Fruit fly (Drosophila melanogaster) whole organism, embryonic: ENCODE measurements around the gene CG7916.
A peak's percentile ranks its signal among the peaks of the same experiment; 100 is the strongest.

Source experiments
- Awh ChIP-seq: fragments of 200-800 bp; sonication (Bioruptor generic); IDR thresholded peaks from 2 replicates; pipeline ENCODE4, ENCODE4 v1.3.6; 2022; ENCODE audit warnings: missing biosample characterization, missing genetic modification characterization
- CG12744 ChIP-seq: fragments of 200-800 bp; sonication (Bioruptor generic); optimal IDR thresholded peaks from 2 replicates; lab custom pipeline; 2016; ENCODE audit warnings: missing biosample characterization, missing genetic modification characterization
- CG14710 ChIP-seq: fragments of 200-800 bp; sonication (Bioruptor generic); optimal IDR thresholded peaks from 3 replicates; lab custom pipeline; 2019; ENCODE audit warnings: missing biosample characterization, mild to moderate bottlenecking, missing genetic modification characterization, moderate library complexity
- CG14860 ChIP-seq: fragments of 200-800 bp; sonication (Bioruptor generic); IDR thresholded peaks from 3 replicates; pipeline ENCODE4 v1.3.6; 2022; ENCODE audit warnings: missing biosample characterization, missing genetic modification characterization; ENCODE audit not compliant: partially characterized antibody
- CG16813 ChIP-seq: fragments of 200-800 bp; sonication (Bioruptor generic); IDR thresholded peaks from 3 replicates; pipeline ENCODE4 v1.3.6; 2022; ENCODE audit warnings: missing biosample characterization, missing genetic modification characterization; ENCODE audit not compliant: partially characterized antibody
- CG32767 ChIP-seq: fragments of 200-800 bp; sonication (Bioruptor generic); IDR thresholded peaks from 2 replicates; pipeline ENCODE4 v1.3.6; 2022; ENCODE audit warnings: missing biosample characterization, missing genetic modification characterization
- CG34422 ChIP-seq: fragments of 200-800 bp; sonication (Bioruptor generic); IDR thresholded peaks from 3 replicates; pipeline ENCODE4 v1.3.6; 2022; ENCODE audit warnings: missing biosample characterization, missing genetic modification characterization
- CG4617 ChIP-seq: fragments of 200-800 bp; sonication (Bioruptor generic); optimal IDR thresholded peaks from 3 replicates; lab custom pipeline; 2016; ENCODE audit warnings: missing biosample characterization, missing genetic modification characterization, borderline replicate concordance
- CG4854 ChIP-seq: fragments of 200-800 bp; sonication (Bioruptor generic); optimal IDR thresholded peaks from 2 replicates; lab custom pipeline; 2016; ENCODE audit warnings: missing biosample characterization, missing genetic modification characterization, inconsistent platforms
- CG5245 ChIP-seq: fragments of 200-800 bp; sonication (Bioruptor generic); optimal IDR thresholded peaks from 3 replicates; lab custom pipeline; 2016; ENCODE audit warnings: missing biosample characterization, missing genetic modification characterization
- CG6791 ChIP-seq: fragments of 200-800 bp; sonication (Bioruptor generic); IDR thresholded peaks from 3 replicates; pipeline ENCODE4 v1.3.6; 2022; ENCODE audit warnings: missing biosample characterization, missing genetic modification characterization; ENCODE audit not compliant: partially characterized antibody
- CG7963 ChIP-seq: fragments of 200-800 bp; sonication (Bioruptor generic); IDR thresholded peaks from 3 replicates; pipeline ENCODE4 v1.3.6; 2022; ENCODE audit warnings: missing biosample characterization, missing genetic modification characterization; ENCODE audit not compliant: partially characterized antibody
- CG8359 ChIP-seq: fragments of 200-800 bp; sonication (Bioruptor generic); optimal IDR thresholded peaks from 2 replicates; lab custom pipeline; 2017; ENCODE audit warnings: missing biosample characterization, mild to moderate bottlenecking, missing genetic modification characterization, borderline replicate concordance
- CG9215 ChIP-seq: fragments of 200-800 bp; sonication (Bioruptor generic); IDR thresholded peaks from 2 replicates; pipeline ENCODE4 v1.3.6; 2022; ENCODE audit warnings: missing biosample characterization, missing genetic modification characterization
- CG9727 ChIP-seq: fragments of 200-800 bp; sonication (Bioruptor generic); optimal IDR thresholded peaks from 3 replicates; lab custom pipeline; 2017; ENCODE audit warnings: missing biosample characterization, mild to moderate bottlenecking, missing genetic modification characterization
- Ets65A ChIP-seq: fragments of 200-800 bp; sonication (Bioruptor generic); peaks from one replicate; lab custom pipeline; 2016; ENCODE audit warnings: missing biosample characterization, missing genetic modification characterization
- HLH4C ChIP-seq: fragments of 200-800 bp; sonication (Bioruptor generic); IDR thresholded peaks from 3 replicates; pipeline ENCODE4 v1.3.6; 2022; ENCODE audit warnings: missing biosample characterization, missing genetic modification characterization; ENCODE audit not compliant: partially characterized antibody
- Jarid2 ChIP-seq: fragments of 200-800 bp; sonication (Bioruptor generic); optimal IDR thresholded peaks from 3 replicates; lab custom pipeline; 2017; ENCODE audit warnings: mild to moderate bottlenecking, missing biosample characterization, missing genetic modification reagents, missing genetic modification characterization
- Lhr ChIP-seq: fragments of 200-800 bp; sonication (Bioruptor generic); optimal IDR thresholded peaks from 3 replicates; lab custom pipeline; 2017; ENCODE audit warnings: mild to moderate bottlenecking, missing biosample characterization, missing genetic modification reagents, missing genetic modification characterization
- MBD-R2 ChIP-seq: fragments of 200-800 bp; sonication (Bioruptor generic); IDR thresholded peaks from 2 replicates; pipeline ENCODE4 v1.3.6; 2022; ENCODE audit warnings: missing biosample characterization, missing genetic modification characterization
- MESR4 ChIP-seq: fragments of 200-800 bp; sonication (Bioruptor generic); optimal IDR thresholded peaks from 2 replicates; lab custom pipeline; 2018; ENCODE audit warnings: missing biosample characterization, mild to moderate bottlenecking, missing genetic modification characterization, moderate library complexity
- Scr ChIP-seq: fragments of 200-800 bp; sonication (Bioruptor generic); IDR thresholded peaks from 2 replicates; pipeline ENCODE4 v1.3.6; 2022; ENCODE audit warnings: missing biosample characterization, missing genetic modification characterization; ENCODE audit not compliant: partially characterized antibody
- Side ChIP-seq: fragments of 200-800 bp; sonication (Bioruptor generic); optimal IDR thresholded peaks from 2 replicates; lab custom pipeline; 2016; ENCODE audit warnings: missing biosample characterization, missing genetic modification characterization
- Sin3A ChIP-seq: fragments of >200 bp; optimal IDR thresholded peaks from 2 replicates; lab custom pipeline; 2018
- Sry-δ ChIP-seq: fragments of 200-800 bp; sonication (Bioruptor generic); optimal IDR thresholded peaks from 2 replicates; lab custom pipeline; 2016; ENCODE audit warnings: missing biosample characterization, missing genetic modification characterization
- YL-1 ChIP-seq: fragments of 200-800 bp; sonication (Bioruptor generic); optimal IDR thresholded peaks from 3 replicates; lab custom pipeline; 2017; ENCODE audit warnings: missing biosample characterization, mild to moderate bottlenecking, missing genetic modification characterization
- ac ChIP-seq: fragments of 200-800 bp; sonication (Bioruptor generic); optimal IDR thresholded peaks from 3 replicates; lab custom pipeline; 2017; ENCODE audit warnings: missing biosample characterization, mild to moderate bottlenecking, missing genetic modification characterization
- bbx ChIP-seq: fragments of 200-800 bp; sonication (Bioruptor generic); IDR thresholded peaks from 2 replicates; pipeline ENCODE4 v1.3.6; 2022; ENCODE audit warnings: missing biosample characterization, missing genetic modification characterization; ENCODE audit not compliant: partially characterized antibody
- cad ChIP-seq: fragments of >200 bp; optimal IDR thresholded peaks from 2 replicates; lab custom pipeline; 2017; ENCODE audit warnings: missing biosample characterization, missing genetic modification characterization
- chn ChIP-seq: fragments of 200-800 bp; sonication (Bioruptor generic); optimal IDR thresholded peaks from 2 replicates; lab custom pipeline; 2016; ENCODE audit warnings: missing biosample characterization, missing genetic modification characterization
- dmrt99B ChIP-seq: fragments of 200-800 bp; sonication (Bioruptor generic); optimal IDR thresholded peaks from 2 replicates; lab custom pipeline; 2018; ENCODE audit warnings: missing biosample characterization, mild to moderate bottlenecking, missing genetic modification characterization, moderate library complexity
- dpn ChIP-seq, 2 experiments: fragments of 200-800 bp; sonication (Bioruptor generic); optimal IDR thresholded peaks; 3 replicates each; lab custom pipeline; 2016; ENCODE audit warnings: missing biosample characterization in 2 of 2, missing genetic modification characterization in 2 of 2
- gcm ChIP-seq: fragments of 200-800 bp; sonication (Bioruptor generic); optimal IDR thresholded peaks from 2 replicates; lab custom pipeline; 2019; ENCODE audit warnings: missing biosample characterization, mild to moderate bottlenecking, missing genetic modification characterization, moderate library complexity
- gfzf ChIP-seq: fragments of 200-800 bp; sonication (Bioruptor generic); optimal IDR thresholded peaks from 2 replicates; lab custom pipeline; 2016; ENCODE audit warnings: missing biosample characterization, mild to moderate bottlenecking, missing genetic modification characterization, moderate library complexity
- gro ChIP-seq: fragments of 200-800 bp; sonication (Bioruptor generic); optimal IDR thresholded peaks from 2 replicates; lab custom pipeline; 2016; ENCODE audit warnings: missing biosample characterization, missing genetic modification characterization
- gt ChIP-seq: fragments of 200-800 bp; sonication (Bioruptor generic); IDR thresholded peaks from 2 replicates; pipeline ENCODE4 v1.3.6; 2022; ENCODE audit warnings: missing biosample characterization, missing genetic modification characterization
- ham ChIP-seq: fragments of 200-800 bp; sonication (Bioruptor generic); IDR thresholded peaks from 2 replicates; pipeline ENCODE4 v1.3.6; 2022; ENCODE audit warnings: missing biosample characterization, missing genetic modification characterization
- jing ChIP-seq: fragments of 200-800 bp; sonication (Bioruptor generic); optimal IDR thresholded peaks from 2 replicates; lab custom pipeline; 2018; ENCODE audit warnings: missing biosample characterization, mild to moderate bottlenecking, missing genetic modification characterization
- lbe ChIP-seq: fragments of 200-800 bp; sonication (Bioruptor generic); optimal IDR thresholded peaks from 2 replicates; lab custom pipeline; 2016; ENCODE audit warnings: missing biosample characterization, mild to moderate bottlenecking, missing genetic modification characterization
- nerfin-2 ChIP-seq: fragments of 200-800 bp; sonication (Bioruptor generic); IDR thresholded peaks from 2 replicates; pipeline ENCODE4 v1.3.6; 2022; ENCODE audit warnings: missing biosample characterization, missing genetic modification characterization; ENCODE audit not compliant: partially characterized antibody
- onecut ChIP-seq: fragments of 200-800 bp; sonication (Bioruptor generic); IDR thresholded peaks from 2 replicates; pipeline ENCODE4 v1.3.6; 2022; ENCODE audit warnings: missing biosample characterization, missing genetic modification characterization
- psq ChIP-seq: fragments of 200-800 bp; sonication (Bioruptor generic); optimal IDR thresholded peaks from 2 replicates; lab custom pipeline; 2017; ENCODE audit warnings: missing biosample characterization, missing genetic modification characterization
- sim ChIP-seq: fragments of 200-800 bp; sonication (Bioruptor generic); IDR thresholded peaks from 2 replicates; pipeline ENCODE4 v1.3.6; 2022; ENCODE audit warnings: missing biosample characterization, missing genetic modification characterization
- unc-4 ChIP-seq: fragments of 200-800 bp; sonication (Bioruptor generic); IDR thresholded peaks from 2 replicates; pipeline ENCODE4 v1.3.6; 2022; ENCODE audit warnings: missing biosample characterization, missing genetic modification characterization; ENCODE audit not compliant: partially characterized antibody
- zen2 ChIP-seq: fragments of 200-800 bp; sonication (Bioruptor generic); IDR thresholded peaks from 3 replicates; pipeline ENCODE4 v1.3.6; 2022; ENCODE audit warnings: missing biosample characterization, missing genetic modification characterization; ENCODE audit not compliant: partially characterized antibody

The CG7916 gene

DNA sequence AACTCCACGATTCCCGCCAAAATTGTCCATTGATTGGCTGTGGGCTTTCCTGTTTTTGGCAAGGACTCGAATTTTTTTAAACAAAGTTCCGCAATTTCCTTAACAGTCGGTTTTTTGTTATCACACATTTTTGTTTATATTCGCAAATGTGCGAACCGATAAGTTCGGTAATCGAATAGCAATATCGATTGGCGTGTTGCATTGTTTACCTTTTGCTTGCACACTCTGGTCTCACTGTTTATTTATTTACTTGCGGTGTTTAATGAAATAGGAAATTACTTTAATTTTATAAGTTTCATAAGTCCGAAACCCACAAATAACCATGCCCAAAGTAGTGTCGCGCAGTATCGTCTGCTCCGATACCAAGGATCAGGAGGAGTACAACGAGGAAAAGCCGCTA, 35.2 kb upstream of the CG7916 start, which contains the start of the genes Adat1 and CG16865 (continued):
- TF ChIP-seq gt (GFP tag; lab: Robert Waterston, UW) (no peak), chn (no peak), lbe (no peak), MBD-R2 (peak; percentile 96), ham (no peak), CG4617 (GFP tag; lab: Kevin White, UChicago) (peak; percentile 74), Ets65A (GFP tag; lab: Kevin White, UChicago) (no peak), CG9727 (GFP tag; lab: Kevin White, UChicago) (no peak), gfzf (GFP tag; lab: Kevin White, UChicago) (peak; percentile 76), Lhr (GFP tag; lab: Kevin White, UChicago) (peak; percentile 14), Sin3A (lab: Kevin White, UChicago) (peak; percentile 35), CG14860 (peak; percentile 56; the same call in 2 of the 3 replicates), ac (no peak), onecut (GFP tag; lab: Robert Waterston, UW) (peak; percentile 87), unc-4 (peak; percentile 62), Side (GFP tag; lab: Kevin White, UChicago) (no peak), jing (no peak), bbx (GFP tag; lab: Robert Waterston, UW) (peak; percentile 47; the same call in 1 of the 2 replicates), CG4854 (GFP tag; lab: Kevin White, UChicago) (no peak), Scr (GFP tag; lab: Robert Waterston, UW) (peak; percentile 61), CG7963 (GFP tag; lab: Robert Waterston, UW) (peak; percentile 56; the same call in 1 of the 3 replicates), CG16813 (peak; percentile 54; the same call in 2 of the 3 replicates), Awh (GFP tag; lab: Robert Waterston, UW) (no peak), CG14710 (tag; lab: Kevin White, UChicago) (peak; percentile 35), CG34422 (peak; percentile 72; the same call in 1 of the 3 replicates), dpn (GFP tag; optimal IDR thresholded peaks at IDR 0.05; lab: Kevin White, UChicago) (no peak), CG8359 (GFP tag; lab: Kevin White, UChicago) (no peak), HLH4C (GFP tag; lab: Robert Waterston, UW) (peak; percentile 38; the same call in 1 of the 3 replicates), gro (GFP tag; lab: Kevin White, UChicago) (peak; percentile 15), gcm (GFP tag; lab: Kevin White, UChicago) (no peak), zen2 (peak; percentile 42; the same call in 1 of the 3 replicates), CG32767 (no peak), dmrt99B (tag; lab: Kevin White, UChicago) (no peak), CG9215 (GFP tag; lab: Robert Waterston, UW) (no peak), cad (GFP tag; lab: Kevin White, UChicago) (no peak), Sry-δ (GFP tag; lab: Kevin White, UChicago) (peak; percentile 43), MESR4 (peak; percentile 46), sim (GFP tag; lab: Robert Waterston, UW) (no peak), Jarid2 (GFP tag; lab: Kevin White, UChicago) (no peak), CG12744 (no peak), nerfin-2 (GFP tag; lab: Robert Waterston, UW) (peak; percentile 25; the same call in 1 of the 2 replicates), YL-1 (GFP tag; lab: Kevin White, UChicago) (peak; percentile 55), CG5245 (GFP tag; lab: Kevin White, UChicago) (no peak), CG6791 (GFP tag; lab: Robert Waterston, UW) (peak; percentile 48; the same call in 2 of the 3 replicates), psq (no peak)
